Worm (Caenorhabditis elegans) whole organism, L3 larva: ENCODE measurements around the gene orc-2.
"Not testable (repeated sequence)": the region's sequence is repeated elsewhere in the genome, so short reads cannot be mapped to it uniquely, and the experiment has no call there.

Experiments used
- R02D3.7 ChIP-seq: fragments of 150-350 bp; optimal IDR thresholded peaks from 2 replicates; lab custom pipeline; 2014; ENCODE audit warnings: missing biosample characterization, missing genetic modification characterization
- ZK546.5 ChIP-seq: sonication (generic microtip); optimal IDR thresholded peaks from 2 replicates; lab custom pipeline; 2017; ENCODE audit warnings: missing biosample characterization, missing genetic modification characterization
- aly-2 ChIP-seq: fragments of 150-350 bp; optimal IDR thresholded peaks from 2 replicates; lab custom pipeline; 2014; ENCODE audit warnings: missing biosample characterization, missing genetic modification characterization
- ama-1 ChIP-seq: fragments of 150-350 bp; optimal IDR thresholded peaks from 2 replicates; lab custom pipeline; 2018
- ceh-16 ChIP-seq: sonication (generic microtip); optimal IDR thresholded peaks from 2 replicates; lab custom pipeline; 2017; ENCODE audit warnings: missing biosample characterization, missing genetic modification characterization
- ceh-28 ChIP-seq: fragments of 150-350 bp; optimal IDR thresholded peaks from 2 replicates; lab custom pipeline; 2014; ENCODE audit warnings: missing biosample characterization, missing genetic modification reagents, missing genetic modification characterization
- ceh-82 ChIP-seq: fragments of 150-350 bp; optimal IDR thresholded peaks from 2 replicates; lab custom pipeline; 2014; ENCODE audit warnings: missing biosample characterization, missing genetic modification characterization
- ceh-9 ChIP-seq: sonication (generic microtip); optimal IDR thresholded peaks from 2 replicates; lab custom pipeline; 2018; ENCODE audit warnings: missing biosample characterization, missing genetic modification characterization
- daf-12 ChIP-seq: fragments of 150-350 bp; optimal IDR thresholded peaks from 2 replicates; lab custom pipeline; 2014; ENCODE audit warnings: missing biosample characterization, missing genetic modification reagents, missing genetic modification characterization
- egl-27 ChIP-seq: sonication (generic microtip); optimal IDR thresholded peaks from 4 replicates; lab custom pipeline; 2017; ENCODE audit warnings: missing biosample characterization, missing genetic modification reagents, missing genetic modification characterization
- egl-5 ChIP-seq: fragments of 150-350 bp; optimal IDR thresholded peaks from 2 replicates; lab custom pipeline; 2017; ENCODE audit warnings: missing biosample characterization, missing genetic modification reagents, missing genetic modification characterization, inconsistent platforms
- elt-1 ChIP-seq: fragments of 150-350 bp; optimal IDR thresholded peaks from 2 replicates; lab custom pipeline; 2014; ENCODE audit warnings: missing biosample characterization, missing genetic modification characterization
- elt-2 ChIP-seq: sonication (generic microtip); optimal IDR thresholded peaks from 2 replicates; lab custom pipeline; 2016; ENCODE audit warnings: missing genetic modification reagents, mild to moderate bottlenecking, missing genetic modification characterization, missing compliant biosample characterization
- elt-3 ChIP-seq, 3 experiments: fragments of 150-350 bp in 1 of 3; sonication (generic microtip) in 2 of 3; optimal IDR thresholded peaks; 2 replicates in 2 of 3; 4 replicates in 1 of 3; lab custom pipeline; 2014 to 2017; ENCODE audit warnings: missing biosample characterization in 3 of 3, missing genetic modification characterization in 3 of 3
- eor-1 ChIP-seq, 2 experiments: fragments of 150-350 bp; optimal IDR thresholded peaks; 2 replicates each; lab custom pipeline; 2014 to 2018; ENCODE audit warnings: missing biosample characterization in 2 of 2, missing genetic modification characterization in 2 of 2
- fkh-10 ChIP-seq: sonication (generic microtip); optimal IDR thresholded peaks from 2 replicates; lab custom pipeline; 2017; ENCODE audit warnings: missing biosample characterization, missing genetic modification reagents, missing genetic modification characterization
- fkh-2 ChIP-seq: fragments of 150-350 bp; optimal IDR thresholded peaks from 2 replicates; lab custom pipeline; 2014; ENCODE audit warnings: missing biosample characterization, missing genetic modification reagents, missing genetic modification characterization
- fos-1 ChIP-seq: fragments of 150-350 bp; optimal IDR thresholded peaks from 2 replicates; lab custom pipeline; 2014; ENCODE audit warnings: missing biosample characterization, missing genetic modification characterization
- hmg-11 ChIP-seq: sonication (generic microtip); optimal IDR thresholded peaks from 2 replicates; lab custom pipeline; 2016; ENCODE audit warnings: missing genetic modification characterization, missing compliant biosample characterization
- jun-1 ChIP-seq: fragments of 150-350 bp; optimal IDR thresholded peaks from 2 replicates; lab custom pipeline; 2014; ENCODE audit warnings: missing biosample characterization, missing genetic modification reagents, missing genetic modification characterization
- lin-15B ChIP-seq: fragments of 150-350 bp; optimal IDR thresholded peaks from 2 replicates; lab custom pipeline; 2014; ENCODE audit warnings: missing biosample characterization, missing genetic modification characterization
- lin-39 ChIP-seq: fragments of 150-350 bp; optimal IDR thresholded peaks from 2 replicates; lab custom pipeline; 2018; ENCODE audit warnings: missing biosample characterization, missing genetic modification reagents, missing genetic modification characterization
- lsy-12 ChIP-seq: sonication (generic microtip); optimal IDR thresholded peaks from 2 replicates; lab custom pipeline; 2016; ENCODE audit warnings: mild to moderate bottlenecking, missing genetic modification characterization, missing compliant biosample characterization
- mdl-1 ChIP-seq: fragments of 150-350 bp; optimal IDR thresholded peaks from 2 replicates; lab custom pipeline; 2014; ENCODE audit warnings: missing biosample characterization, missing genetic modification characterization
- mml-1 ChIP-seq: fragments of 150-350 bp; sonication (generic microtip); optimal IDR thresholded peaks from 3 replicates; lab custom pipeline; 2014; ENCODE audit warnings: missing biosample characterization, missing genetic modification characterization
- nfya-1 ChIP-seq: sonication (generic microtip); optimal IDR thresholded peaks from 2 replicates; lab custom pipeline; 2017; ENCODE audit warnings: missing genetic modification characterization, mild to moderate bottlenecking, missing compliant biosample characterization, antibody characterized with exemption, moderate library complexity; ENCODE audit not compliant: insufficient read depth
- nhr-11 ChIP-seq: fragments of 150-350 bp; optimal IDR thresholded peaks from 2 replicates; lab custom pipeline; 2014; ENCODE audit warnings: missing biosample characterization, missing genetic modification characterization
- nhr-12 ChIP-seq: fragments of 150-350 bp; optimal IDR thresholded peaks from 2 replicates; lab custom pipeline; 2014; ENCODE audit warnings: missing biosample characterization, missing genetic modification characterization
- nhr-23 ChIP-seq: fragments of 150-350 bp; optimal IDR thresholded peaks from 2 replicates; lab custom pipeline; 2014; ENCODE audit warnings: missing biosample characterization, missing genetic modification reagents, missing genetic modification characterization
- nhr-237 ChIP-seq: fragments of 150-350 bp; optimal IDR thresholded peaks from 2 replicates; lab custom pipeline; 2014; ENCODE audit warnings: missing biosample characterization, missing genetic modification characterization
- nhr-25 ChIP-seq: sonication (generic microtip); optimal IDR thresholded peaks from 2 replicates; lab custom pipeline; 2017; ENCODE audit warnings: missing biosample characterization, missing genetic modification characterization
- nhr-28 ChIP-seq: fragments of 150-350 bp; optimal IDR thresholded peaks from 2 replicates; lab custom pipeline; 2014; ENCODE audit warnings: missing biosample characterization, missing genetic modification characterization
- nhr-43 ChIP-seq: sonication (generic microtip); optimal IDR thresholded peaks from 2 replicates; lab custom pipeline; 2016; ENCODE audit warnings: mild to moderate bottlenecking, missing genetic modification characterization, missing compliant biosample characterization; ENCODE audit not compliant: poor library complexity, severe bottlenecking
- nhr-67 ChIP-seq: fragments of 150-350 bp; optimal IDR thresholded peaks from 2 replicates; lab custom pipeline; 2014; ENCODE audit warnings: missing biosample characterization, missing genetic modification characterization
- nhr-76 ChIP-seq: fragments of 150-350 bp; sonication (generic microtip); optimal IDR thresholded peaks from 5 replicates; lab custom pipeline; 2014; ENCODE audit warnings: missing biosample characterization, missing genetic modification characterization
- nhr-77 ChIP-seq: fragments of 150-350 bp; optimal IDR thresholded peaks from 2 replicates; lab custom pipeline; 2014; ENCODE audit warnings: missing biosample characterization, missing genetic modification characterization
- pha-4 ChIP-seq: fragments of 150-350 bp; optimal IDR thresholded peaks from 2 replicates; lab custom pipeline; 2014; ENCODE audit warnings: missing biosample characterization, missing genetic modification reagents, missing genetic modification characterization
- pqm-1 ChIP-seq: fragments of 150-350 bp; optimal IDR thresholded peaks from 2 replicates; lab custom pipeline; 2017; ENCODE audit warnings: missing biosample characterization, missing genetic modification characterization, inconsistent platforms
- sea-2 ChIP-seq: fragments of 150-350 bp; sonication (generic microtip); optimal IDR thresholded peaks from 4 replicates; lab custom pipeline; 2014; ENCODE audit warnings: missing biosample characterization, missing genetic modification reagents, missing genetic modification characterization
- skn-1 ChIP-seq: fragments of 150-350 bp; optimal IDR thresholded peaks from 2 replicates; lab custom pipeline; 2014; ENCODE audit warnings: missing biosample characterization, missing genetic modification characterization
- snpc-4 ChIP-seq: fragments of 150-350 bp; optimal IDR thresholded peaks from 2 replicates; lab custom pipeline; 2014; ENCODE audit warnings: missing biosample characterization, missing genetic modification characterization
- tbx-2 ChIP-seq: sonication (generic microtip); optimal IDR thresholded peaks from 2 replicates; lab custom pipeline; 2016; ENCODE audit warnings: mild to moderate bottlenecking, missing genetic modification characterization, missing compliant biosample characterization
- unc-39 ChIP-seq: sonication (generic microtip); optimal IDR thresholded peaks from 4 replicates; lab custom pipeline; 2017; ENCODE audit warnings: missing biosample characterization, missing genetic modification characterization
- unc-62 ChIP-seq: fragments of 150-350 bp; sonication (generic microtip); optimal IDR thresholded peaks from 4 replicates; lab custom pipeline; 2014; ENCODE audit warnings: missing biosample characterization, missing genetic modification reagents, missing genetic modification characterization
- zag-1 ChIP-seq: fragments of 150-350 bp; optimal IDR thresholded peaks from 2 replicates; lab custom pipeline; 2014; ENCODE audit warnings: missing biosample characterization, missing genetic modification characterization
- ztf-11 ChIP-seq: fragments of 150-350 bp; optimal IDR thresholded peaks from 2 replicates; lab custom pipeline; 2014; ENCODE audit warnings: missing biosample characterization, missing genetic modification characterization
- ztf-4 ChIP-seq: fragments of 150-350 bp; optimal IDR thresholded peaks from 2 replicates; lab custom pipeline; 2014; ENCODE audit warnings: missing biosample characterization, missing genetic modification characterization

The orc-2 gene

DNA sequence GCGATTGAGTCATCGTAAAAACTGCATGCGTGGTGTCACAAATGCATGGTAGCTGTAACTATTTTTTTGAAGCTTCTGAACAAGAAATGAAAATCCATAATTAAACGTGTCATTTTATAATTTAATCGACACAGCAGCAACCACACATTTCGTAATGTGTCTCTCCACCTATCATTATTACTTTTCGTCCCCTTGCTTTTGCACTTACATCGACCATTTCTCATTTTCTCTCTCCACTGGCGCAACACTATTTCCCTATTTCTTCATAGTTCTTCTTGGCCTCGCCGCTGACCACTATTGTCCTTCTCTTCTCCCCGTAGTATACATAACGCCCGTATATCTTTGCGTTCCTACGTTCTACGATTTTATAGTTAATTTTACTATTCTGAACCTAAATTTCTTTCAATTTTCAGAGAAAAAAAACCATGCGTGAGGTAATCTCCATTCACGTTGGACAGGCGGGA, 44.6 kb downstream of the orc-2 start, which contains the start of gene tba-4:
tba-4 (plus strand) TSS at position 414 of the 464 bp plus-strand sequence.
- TF ChIP-seq nhr-25 (tag; lab: Kevin White, UChicago) (peak; percentile 13), elt-2 (tag; lab: Kevin White, UChicago) (peak; percentile 23), nhr-77 (tag; lab: Kevin White, UChicago) (no peak)

DNA sequence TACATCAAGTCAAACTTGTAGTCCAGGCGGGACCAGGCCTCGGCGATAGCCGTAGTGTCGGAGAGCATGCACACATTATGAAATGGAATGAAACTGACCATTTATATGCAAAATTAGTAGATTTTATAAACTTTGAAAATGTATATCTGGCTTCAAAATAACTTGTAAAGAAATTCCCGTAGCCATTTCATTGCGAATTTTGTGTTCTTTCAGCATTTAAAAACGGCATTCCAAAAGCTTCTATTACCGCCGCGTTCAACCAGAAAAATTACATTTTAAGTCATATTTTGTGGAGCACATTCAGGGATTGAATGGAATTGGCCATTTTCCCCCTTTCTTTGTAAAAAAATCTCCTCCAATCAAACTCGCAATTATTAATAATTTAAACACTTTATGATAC, 49.1 kb downstream of the orc-2 start, which contains the start of gene Y19D2B.1:
Y19D2B.1 (minus strand) TSS at position 101 of the 400 bp plus-strand sequence.
- not testable (repeated sequence) for TF ChIP-seq elt-3 (tag; optimal IDR thresholded peaks at IDR 0.05; lab: Kevin White, UChicago); ceh-16 (tag; lab: Kevin White, UChicago); daf-12

DNA sequence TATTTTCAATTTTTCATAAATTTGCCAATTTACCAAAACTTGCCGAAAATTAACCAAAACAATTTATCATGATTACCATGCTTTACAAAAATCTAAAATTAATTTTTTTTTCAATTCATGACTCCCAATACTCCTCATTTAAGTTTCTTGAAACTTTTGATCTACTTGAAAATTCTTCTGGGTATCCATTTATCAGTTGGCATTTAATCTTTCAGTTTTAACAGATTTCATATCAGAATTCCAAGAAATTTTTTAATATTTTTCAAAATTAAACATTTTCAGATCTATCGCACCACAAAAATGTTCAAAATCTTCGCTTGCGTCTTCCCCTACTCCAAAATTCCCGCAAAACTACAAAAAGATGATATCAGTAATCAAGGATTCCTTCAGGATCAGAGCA, 50.2 kb downstream of the orc-2 start, which contains the start of gene Y19D2B.2:
Y19D2B.2 (plus strand) TSS at position 301 of the 400 bp plus-strand sequence.
- TF ChIP-seq nhr-12 (tag; lab: Kevin White, UChicago): no peak
- no peak for TF ChIP-seq pha-4 (tag; lab: Kevin White, UChicago)

DNA sequence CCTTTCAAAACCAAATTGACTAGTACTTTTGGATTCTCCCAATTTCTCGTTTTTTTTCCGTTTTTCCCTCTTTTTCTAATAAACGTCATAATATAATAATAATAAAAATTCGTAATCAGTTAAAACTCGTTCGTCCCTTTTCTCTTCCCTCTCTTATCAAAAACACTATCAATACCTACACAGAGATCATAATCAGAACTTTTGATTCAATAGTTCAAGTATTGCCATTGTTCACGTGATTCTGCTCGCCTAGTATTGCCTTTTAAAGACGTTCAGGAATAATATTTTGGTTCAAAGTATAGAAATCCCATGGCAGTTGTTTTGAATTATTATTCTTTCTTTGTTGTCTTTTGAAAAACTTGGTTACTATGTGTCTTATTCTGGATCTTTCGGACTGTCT, 50.9 kb downstream of the orc-2 start:
- TF ChIP-seq fkh-10: no peak
- peak; percentile 16 to 65 (median 18) for TF ChIP-seq elt-3 (tag; optimal IDR thresholded peaks at IDR 0.05; lab: Kevin White, UChicago)
- TF ChIP-seq nhr-28: no peak
- TF ChIP-seq fos-1 (tag; lab: Kevin White, UChicago): no peak
- TF ChIP-seq nhr-67 (tag; lab: Kevin White, UChicago): no peak
- TF ChIP-seq nhr-11: no peak
- TF ChIP-seq nfya-1 (tag; lab: Kevin White, UChicago): no peak
- TF ChIP-seq ceh-82: no peak
- no peak for TF ChIP-seq nhr-12 (tag; lab: Kevin White, UChicago)
- TF ChIP-seq egl-5 (tag; lab: Kevin White, UChicago): no peak
- no peak for TF ChIP-seq sea-2 (GFP tag; lab: Kevin White, UChicago)
- no peak for TF ChIP-seq nhr-77 (tag; lab: Kevin White, UChicago)
- TF ChIP-seq ZK546.5 (tag; lab: Kevin White, UChicago): no peak
- no peak for TF ChIP-seq R02D3.7
- TF ChIP-seq eor-1 (tag; optimal IDR thresholded peaks at IDR 0.05; lab: Kevin White, UChicago): no peak
- TF ChIP-seq ztf-11 (tag; lab: Kevin White, UChicago): no peak
- peak; percentile 93 for TF ChIP-seq elt-2 (tag; lab: Kevin White, UChicago)
- no peak for TF ChIP-seq mml-1 (tag; lab: Kevin White, UChicago)
- TF ChIP-seq lin-39 (tag; lab: Kevin White, UChicago): no peak
- TF ChIP-seq ceh-9 (tag; lab: Kevin White, UChicago): no peak
- TF ChIP-seq mdl-1 (tag; lab: Kevin White, UChicago): no peak
- TF ChIP-seq skn-1: peak; percentile 34
- TF ChIP-seq zag-1 (tag; lab: Kevin White, UChicago): no peak
- no peak for TF ChIP-seq hmg-11 (tag; lab: Kevin White, UChicago)
- peak; percentile 73 for TF ChIP-seq jun-1 (tag; lab: Kevin White, UChicago)
- TF ChIP-seq unc-39 (tag; lab: Kevin White, UChicago): no peak
- TF ChIP-seq aly-2 (tag; lab: Kevin White, UChicago): no peak
- no peak for TF ChIP-seq tbx-2 (tag; lab: Kevin White, UChicago)
- TF ChIP-seq nhr-76 (tag; lab: Kevin White, UChicago): no peak
- no peak for TF ChIP-seq lin-15B (tag; lab: Kevin White, UChicago)
- no peak for TF ChIP-seq elt-1 (tag; lab: Kevin White, UChicago)
- TF ChIP-seq ama-1 (lab: Kevin White, UChicago): no peak
- peak; percentile 44 for TF ChIP-seq pha-4 (tag; lab: Kevin White, UChicago)
- no peak for TF ChIP-seq unc-62 (GFP tag; lab: Kevin White, UChicago)
- TF ChIP-seq daf-12: no peak
- no peak for TF ChIP-seq nhr-237 (tag; lab: Kevin White, UChicago)
- TF ChIP-seq ztf-4 (tag; lab: Kevin White, UChicago): no peak
- TF ChIP-seq pqm-1 (tag; lab: Kevin White, UChicago): peak; percentile 97
- peak; percentile 34 for TF ChIP-seq snpc-4 (tag; lab: Kevin White, UChicago)
- TF ChIP-seq nhr-23 (tag; lab: Kevin White, UChicago): no peak
- TF ChIP-seq fkh-2 (tag; lab: Kevin White, UChicago): no peak
- TF ChIP-seq nhr-25 (tag; lab: Kevin White, UChicago): peak; percentile 2
- TF ChIP-seq egl-27 (tag; lab: Kevin White, UChicago): no peak
- peak; percentile 3 for TF ChIP-seq lsy-12
- TF ChIP-seq ceh-16 (tag; lab: Kevin White, UChicago): no peak
- TF ChIP-seq nhr-43 (tag; lab: Kevin White, UChicago): peak; percentile 24
- TF ChIP-seq ceh-28 (tag; lab: Kevin White, UChicago): no peak
- TF ChIP-seq, all 47 proteins: peak for 10
